Worm (Caenorhabditis elegans) whole organism, L2 larva: ENCODE results near the gene srh-146.

Source experiments
- ZK546.5 ChIP-seq: sonication (generic microtip); optimal IDR thresholded peaks from 2 replicates; lab custom pipeline; 2017; ENCODE audit warnings: missing biosample characterization, missing genetic modification characterization
- alr-1 ChIP-seq: fragments of 150-350 bp; optimal IDR thresholded peaks from 2 replicates; lab custom pipeline; 2014; ENCODE audit warnings: missing biosample characterization, missing genetic modification characterization
- ama-1 ChIP-seq: fragments of 150-350 bp; optimal IDR thresholded peaks from 2 replicates; lab custom pipeline; 2018; ENCODE audit warnings: inconsistent platforms
- ceh-82 ChIP-seq: fragments of 150-350 bp; optimal IDR thresholded peaks from 2 replicates; lab custom pipeline; 2014; ENCODE audit warnings: missing biosample characterization, missing genetic modification characterization
- egl-27 ChIP-seq: sonication (generic microtip); optimal IDR thresholded peaks from 3 replicates; lab custom pipeline; 2017; ENCODE audit warnings: missing biosample characterization, missing genetic modification reagents, missing genetic modification characterization
- lin-11 ChIP-seq: fragments of 150-350 bp; sonication (generic microtip); optimal IDR thresholded peaks from 2 replicates; lab custom pipeline; 2014; ENCODE audit warnings: missing biosample characterization, missing genetic modification characterization, inconsistent platforms, mixed read lengths
- lin-13 ChIP-seq: fragments of 150-350 bp; optimal IDR thresholded peaks from 2 replicates; lab custom pipeline; 2014; ENCODE audit warnings: missing biosample characterization, missing genetic modification reagents, missing genetic modification characterization
- mdl-1 ChIP-seq, 2 experiments: fragments of 150-350 bp in 1 of 2; sonication (generic microtip) in 1 of 2; optimal IDR thresholded peaks; 2 replicates each; lab custom pipeline; 2017; ENCODE audit warnings: missing biosample characterization in 2 of 2, missing genetic modification characterization in 2 of 2
- nhr-11 ChIP-seq: fragments of 150-350 bp; optimal IDR thresholded peaks from 2 replicates; lab custom pipeline; 2014; ENCODE audit warnings: missing biosample characterization, missing genetic modification characterization
- nhr-237 ChIP-seq: fragments of 150-350 bp; optimal IDR thresholded peaks from 2 replicates; lab custom pipeline; 2014; ENCODE audit warnings: missing biosample characterization, missing genetic modification characterization
- nhr-25 ChIP-seq: fragments of 150-350 bp; sonication (generic microtip); optimal IDR thresholded peaks from 3 replicates; lab custom pipeline; 2014; ENCODE audit warnings: missing biosample characterization, missing genetic modification characterization
- skn-1 ChIP-seq: sonication (generic microtip); optimal IDR thresholded peaks from 2 replicates; lab custom pipeline; 2017; ENCODE audit warnings: missing biosample characterization, missing genetic modification characterization
- zag-1 ChIP-seq: fragments of 150-350 bp; optimal IDR thresholded peaks from 2 replicates; lab custom pipeline; 2014; ENCODE audit warnings: missing biosample characterization, missing genetic modification characterization
- ztf-1 ChIP-seq: fragments of 200-800 bp; sonication (Bioruptor generic); conservative IDR thresholded peaks from 2 replicates; pipeline ENCODE4 v1.3.6; 2022; ENCODE audit warnings: missing genetic modification characterization, missing compliant biosample characterization

ce11 chrV:2896198-2896660 is 17.8 kb upstream of the srh-146 start, which contains the start of gene pals-32:
- TF ChIP-seq lin-13 (GFP tag; lab: Kevin White, UChicago) (no peak), alr-1 (tag; lab: Kevin White, UChicago) (no peak), nhr-11 (tag; lab: Kevin White, UChicago) (no peak), skn-1 (tag; lab: Kevin White, UChicago) (no peak), lin-11 (tag; lab: Kevin White, UChicago) (no peak), nhr-237 (no peak), ZK546.5 (no peak), egl-27 (tag; lab: Kevin White, UChicago) (no peak), nhr-25 (tag; lab: Kevin White, UChicago) (no peak), ceh-82 (tag; lab: Kevin White, UChicago) (no peak), ztf-1 (no peak), zag-1 (tag; lab: Kevin White, UChicago) (no peak), mdl-1 (tag; optimal IDR thresholded peaks at IDR 0.05; lab: Kevin White, UChicago) (no peak), ama-1 (lab: Kevin White, UChicago) (no peak)
